Fruit fly (Drosophila melanogaster): ENCODE data around the gene CG31915.

CG31915 gene

dm6 chr2L:5569503-5569902 is 41.6 kb downstream of the CG31915 start (continued):
- no peak for TF ChIP-seq CG18764 (GFP tag; optimal IDR thresholded peaks at IDR 0.05)
- no peak for TF ChIP-seq sc (optimal IDR thresholded peaks at IDR 0.05)
- TF ChIP-seq sc (GFP tag; optimal IDR thresholded peaks at IDR 0.05): no peak
- no peak for TF ChIP-seq prd (optimal IDR thresholded peaks at IDR 0.05)
- TF ChIP-seq prd (GFP tag; IDR thresholded peaks at IDR 0.05): peak; percentile 27; the same call in 1 of the 3 replicates
- TF ChIP-seq CG9876 (GFP tag; optimal IDR thresholded peaks at IDR 0.05): no peak
- TF ChIP-seq zfh1 (GFP tag; IDR thresholded peaks at IDR 0.05): 0 out of 3 replicates have a peak, but pooled peaks have one; percentile 46
- TF ChIP-seq tll (GFP tag; optimal IDR thresholded peaks at IDR 0.05): no peak
- peak; percentile 23 for TF ChIP-seq Fer3 (tag; optimal IDR thresholded peaks at IDR 0.05)
- TF ChIP-seq CG8924 (tag; optimal IDR thresholded peaks at IDR 0.05): no peak
- TF ChIP-seq Gsc (GFP tag; IDR thresholded peaks at IDR 0.05): no peak
- TF ChIP-seq CG11085 (GFP tag; IDR thresholded peaks at IDR 0.05): no peak
- TF ChIP-seq ab (GFP tag; optimal IDR thresholded peaks at IDR 0.05): no peak
- peak; percentile 58 for TF ChIP-seq CG7839 (tag; optimal IDR thresholded peaks at IDR 0.05)
- TF ChIP-seq cas (GFP tag; IDR thresholded peaks at IDR 0.05): no peak
- no peak for TF ChIP-seq otp (GFP tag; IDR thresholded peaks at IDR 0.05)
- no peak for TF ChIP-seq CG9437 (GFP tag; optimal IDR thresholded peaks at IDR 0.05)
- no peak for TF ChIP-seq CG14710 (tag; optimal IDR thresholded peaks at IDR 0.05)
- no peak for TF ChIP-seq ssp (GFP tag; IDR thresholded peaks at IDR 0.05)
- no peak for TF ChIP-seq CG6254 (GFP tag; optimal IDR thresholded peaks at IDR 0.05)
- no peak for TF ChIP-seq CTCF (GFP tag; optimal IDR thresholded peaks at IDR 0.05)
- no peak for TF ChIP-seq CG14965 (GFP tag; optimal IDR thresholded peaks at IDR 0.05; ENCODE audit: borderline replicate concordance)
- TF ChIP-seq B-H1 (GFP tag; IDR thresholded peaks at IDR 0.05): no peak
- TF ChIP-seq p53 (GFP tag; optimal IDR thresholded peaks at IDR 0.05): no peak
- TF ChIP-seq CG4854 (GFP tag; optimal IDR thresholded peaks at IDR 0.05): no peak
- TF ChIP-seq Bdp1 (GFP tag; optimal IDR thresholded peaks at IDR 0.05): no peak
- TF ChIP-seq CG1792 (GFP tag; optimal IDR thresholded peaks at IDR 0.05): no peak
- TF ChIP-seq Xrp1 (GFP tag; IDR thresholded peaks at IDR 0.05): no peak; the same call in 1 of the 2 replicates
- no peak for TF ChIP-seq ac (GFP tag; optimal IDR thresholded peaks at IDR 0.05)
- no peak for TF ChIP-seq CG10267 (tag; optimal IDR thresholded peaks at IDR 0.05)
- TF ChIP-seq klu (GFP tag; IDR thresholded peaks at IDR 0.05): no peak
- TF ChIP-seq Opbp (GFP tag; IDR thresholded peaks at IDR 0.05; ENCODE audit: partially characterized antibody): no peak
- no peak for TF ChIP-seq NK7.1 (GFP tag; optimal IDR thresholded peaks at IDR 0.05)
- TF ChIP-seq CG4617 (GFP tag; optimal IDR thresholded peaks at IDR 0.05; ENCODE audit: borderline replicate concordance): no peak
- no peak for TF ChIP-seq trem (tag; optimal IDR thresholded peaks at IDR 0.05)
- peak; percentile 16 for TF ChIP-seq nmo (GFP tag; optimal IDR thresholded peaks at IDR 0.05)
- peak; percentile 15 for TF ChIP-seq Hand (GFP tag; optimal IDR thresholded peaks at IDR 0.05)
- TF ChIP-seq CG2199 (GFP tag; IDR thresholded peaks at IDR 0.05): no peak
- no peak for TF ChIP-seq bigmax (GFP tag; optimal IDR thresholded peaks at IDR 0.05)
- no peak for TF ChIP-seq ham (GFP tag; IDR thresholded peaks at IDR 0.05)
- TF ChIP-seq Ssrp (tag; optimal IDR thresholded peaks at IDR 0.05): no peak
- TF ChIP-seq CG1024 (GFP tag; IDR thresholded peaks at IDR 0.05): no peak
- TF ChIP-seq CG15011 (GFP tag; optimal IDR thresholded peaks at IDR 0.05): no peak
- TF ChIP-seq CG11247 (GFP tag; IDR thresholded peaks at IDR 0.05): peak; percentile 41; the same call in 1 of the 2 replicates
- TF ChIP-seq CG12071 (GFP tag; optimal IDR thresholded peaks at IDR 0.05): no peak
- no peak for TF ChIP-seq Aef1 (GFP tag; IDR thresholded peaks at IDR 0.05)
- no peak for TF ChIP-seq CG7271 (tag; optimal IDR thresholded peaks at IDR 0.05)
- TF ChIP-seq CG13296 (GFP tag; optimal IDR thresholded peaks at IDR 0.05): peak; percentile 22
- no peak for TF ChIP-seq luna (GFP tag; optimal IDR thresholded peaks at IDR 0.05)
- no peak for TF ChIP-seq CG1603 (tag; optimal IDR thresholded peaks at IDR 0.05)
- no peak; the same call in 1 of the 2 replicates for TF ChIP-seq Drgx (GFP tag; IDR thresholded peaks at IDR 0.05)
- TF ChIP-seq gcm2 (GFP tag; optimal IDR thresholded peaks at IDR 0.05): no peak
- no peak for TF ChIP-seq repo (GFP tag; optimal IDR thresholded peaks at IDR 0.05)
